Fruit fly (Drosophila melanogaster) whole organism, embryonic: ENCODE measurements around the gene Galphai.

Experiments
- Atf-2 ChIP-seq: fragments of 200-800 bp; sonication (Bioruptor generic); optimal IDR thresholded peaks from 2 replicates; lab custom pipeline; 2016; ENCODE audit warnings: missing biosample characterization, missing genetic modification characterization
- Awh ChIP-seq: fragments of 200-800 bp; sonication (Bioruptor generic); IDR thresholded peaks from 2 replicates; pipeline ENCODE4, ENCODE4 v1.3.6; 2022; ENCODE audit warnings: missing biosample characterization, missing genetic modification characterization
- Blimp-1 ChIP-seq: fragments of 200-800 bp; sonication (Bioruptor generic); optimal IDR thresholded peaks from 3 replicates; lab custom pipeline; 2018; ENCODE audit warnings: missing biosample characterization, missing genetic modification characterization, mild to moderate bottlenecking, moderate library complexity, missing genetic modification reagents
- CG10543 ChIP-seq: fragments of 200-800 bp; sonication (Bioruptor generic); optimal IDR thresholded peaks from 3 replicates; lab custom pipeline; 2017; ENCODE audit warnings: missing biosample characterization, mild to moderate bottlenecking, missing genetic modification characterization, moderate library complexity
- CG11504 ChIP-seq: fragments of 200-800 bp; sonication (Bioruptor generic); optimal IDR thresholded peaks from 3 replicates; lab custom pipeline; 2019; ENCODE audit warnings: missing biosample characterization, mild to moderate bottlenecking, missing genetic modification characterization, moderate library complexity
- CG15601 ChIP-seq: fragments of 200-800 bp; sonication (Bioruptor generic); optimal IDR thresholded peaks from 3 replicates; lab custom pipeline; 2019; ENCODE audit warnings: missing biosample characterization, mild to moderate bottlenecking, missing genetic modification characterization, moderate library complexity
- CG1602 ChIP-seq: fragments of 200-800 bp; sonication (Bioruptor generic); optimal IDR thresholded peaks from 3 replicates; lab custom pipeline; 2016; ENCODE audit warnings: missing biosample characterization, missing genetic modification characterization
- CG16813 ChIP-seq: fragments of 200-800 bp; sonication (Bioruptor generic); IDR thresholded peaks from 3 replicates; pipeline ENCODE4 v1.3.6; 2022; ENCODE audit warnings: missing biosample characterization, missing genetic modification characterization; ENCODE audit not compliant: partially characterized antibody
- CG17912 ChIP-seq: fragments of 200-800 bp; sonication (Bioruptor generic); optimal IDR thresholded peaks from 2 replicates; lab custom pipeline; 2018; ENCODE audit warnings: missing biosample characterization, mild to moderate bottlenecking, missing genetic modification characterization
- CG18011 ChIP-seq: fragments of 200-800 bp; sonication (Bioruptor generic); optimal IDR thresholded peaks from 2 replicates; lab custom pipeline; 2017; ENCODE audit warnings: missing biosample characterization, missing genetic modification characterization, mild to moderate bottlenecking, moderate library complexity, missing genotype
- CG18476 ChIP-seq: fragments of 200-800 bp; sonication (Bioruptor generic); optimal IDR thresholded peaks from 2 replicates; lab custom pipeline; 2016; ENCODE audit warnings: missing biosample characterization, mild to moderate bottlenecking, missing genetic modification characterization
- CG18599 ChIP-seq: fragments of 200-800 bp; sonication (Bioruptor generic); optimal IDR thresholded peaks from 3 replicates; lab custom pipeline; 2017; ENCODE audit warnings: missing biosample characterization, missing genetic modification characterization, mild to moderate bottlenecking, moderate library complexity, missing genetic modification reagents
- CG31441 ChIP-seq: fragments of 200-800 bp; sonication (Bioruptor generic); IDR thresholded peaks from 2 replicates; pipeline ENCODE4 v1.3.6; 2022; ENCODE audit warnings: missing biosample characterization, missing genetic modification characterization
- CG34376 ChIP-seq: fragments of 200-800 bp; sonication (Bioruptor generic); optimal IDR thresholded peaks from 2 replicates; lab custom pipeline; 2018; ENCODE audit warnings: missing biosample characterization, mild to moderate bottlenecking, missing genetic modification characterization
- CG6175 ChIP-seq: fragments of 200-800 bp; sonication (Bioruptor generic); IDR thresholded peaks from 3 replicates; pipeline ENCODE4 v1.3.6; 2022; ENCODE audit warnings: missing biosample characterization, missing genetic modification characterization
- CG6683 ChIP-seq: fragments of 200-800 bp; sonication (Bioruptor generic); optimal IDR thresholded peaks from 2 replicates; lab custom pipeline; 2017; ENCODE audit warnings: missing biosample characterization, mild to moderate bottlenecking, missing genetic modification characterization, missing genetic modification reagents
- CG7745 ChIP-seq: fragments of 200-800 bp; sonication (Bioruptor generic); optimal IDR thresholded peaks from 2 replicates; lab custom pipeline; 2018; ENCODE audit warnings: missing biosample characterization, mild to moderate bottlenecking, missing genetic modification characterization, moderate library complexity
- CG7786 ChIP-seq: fragments of 200-800 bp; sonication (Bioruptor generic); optimal IDR thresholded peaks from 2 replicates; lab custom pipeline; 2016; ENCODE audit warnings: missing biosample characterization, missing genetic modification characterization
- CG9609 ChIP-seq: fragments of 200-800 bp; sonication (Bioruptor generic); optimal IDR thresholded peaks from 3 replicates; lab custom pipeline; 2016; ENCODE audit warnings: missing biosample characterization, missing genetic modification characterization
- CG9797 ChIP-seq: fragments of 200-800 bp; sonication (Bioruptor generic); optimal IDR thresholded peaks from 3 replicates; lab custom pipeline; 2018; ENCODE audit warnings: missing biosample characterization, mild to moderate bottlenecking, missing genetic modification characterization
- CHES-1-like ChIP-seq: fragments of 200-800 bp; sonication (Bioruptor generic); optimal IDR thresholded peaks from 2 replicates; lab custom pipeline; 2016; ENCODE audit warnings: missing biosample characterization, missing genetic modification characterization
- CTCF ChIP-seq: fragments of 200-800 bp; sonication (Bioruptor generic); optimal IDR thresholded peaks from 2 replicates; lab custom pipeline; 2017; ENCODE audit warnings: missing biosample characterization, mild to moderate bottlenecking, missing genetic modification characterization, moderate library complexity
- Camta ChIP-seq: fragments of 200-800 bp; sonication (Bioruptor generic); optimal IDR thresholded peaks from 2 replicates; lab custom pipeline; 2016; ENCODE audit warnings: missing biosample characterization, missing genetic modification characterization
- Ets65A ChIP-seq: fragments of 200-800 bp; sonication (Bioruptor generic); peaks from one replicate; lab custom pipeline; 2016; ENCODE audit warnings: missing biosample characterization, missing genetic modification characterization
- GATAe ChIP-seq: fragments of 200-800 bp; sonication (Bioruptor generic); conservative IDR thresholded peaks from 2 replicates; pipeline ENCODE4 v1.3.6; 2022; ENCODE audit warnings: missing biosample characterization, missing genetic modification characterization
- Hand ChIP-seq: fragments of 200-800 bp; sonication (Bioruptor generic); optimal IDR thresholded peaks from 2 replicates; lab custom pipeline; 2017; ENCODE audit warnings: mild to moderate bottlenecking, missing biosample characterization, missing genetic modification reagents, missing genetic modification characterization
- Myb ChIP-seq: fragments of 200-800 bp; sonication (Bioruptor generic); optimal IDR thresholded peaks from 2 replicates; lab custom pipeline; 2016; ENCODE audit warnings: missing biosample characterization, missing genetic modification characterization
- Nf-YB ChIP-seq: fragments of 200-800 bp; sonication (Bioruptor generic); optimal IDR thresholded peaks from 3 replicates; lab custom pipeline; 2019; ENCODE audit warnings: missing biosample characterization, mild to moderate bottlenecking, missing genetic modification characterization, moderate library complexity
- NfI ChIP-seq: fragments of 200-800 bp; sonication (Bioruptor generic); optimal IDR thresholded peaks from 3 replicates; lab custom pipeline; 2018; ENCODE audit warnings: missing biosample characterization, mild to moderate bottlenecking, missing genetic modification characterization, moderate library complexity
- Oaz ChIP-seq: fragments of 200-800 bp; sonication (Bioruptor generic); IDR thresholded peaks from 2 replicates; pipeline ENCODE4 v1.3.6; 2022; ENCODE audit warnings: missing biosample characterization, missing genetic modification characterization
- PHDP ChIP-seq: fragments of 200-800 bp; sonication (Bioruptor generic); optimal IDR thresholded peaks from 3 replicates; lab custom pipeline; 2018; ENCODE audit warnings: missing biosample characterization, mild to moderate bottlenecking, missing genetic modification characterization, moderate library complexity
- Sox100B ChIP-seq: fragments of 200-800 bp; sonication (Bioruptor generic); optimal IDR thresholded peaks from 3 replicates; lab custom pipeline; 2018; ENCODE audit warnings: missing biosample characterization, mild to moderate bottlenecking, missing genetic modification characterization
- TFAM ChIP-seq: fragments of 200-800 bp; sonication (Bioruptor generic); optimal IDR thresholded peaks from 2 replicates; lab custom pipeline; 2017; ENCODE audit warnings: missing biosample characterization, missing genetic modification characterization, inconsistent platforms
- Vsx1 ChIP-seq: fragments of 200-800 bp; sonication (Bioruptor generic); optimal IDR thresholded peaks from 2 replicates; lab custom pipeline; 2017; ENCODE audit warnings: missing biosample characterization, mild to moderate bottlenecking, missing genetic modification characterization, missing genetic modification reagents
- bcd ChIP-seq: fragments of 200-800 bp; sonication (Bioruptor generic); optimal IDR thresholded peaks from 2 replicates; lab custom pipeline; 2017; ENCODE audit warnings: missing biosample characterization, mild to moderate bottlenecking, missing genetic modification characterization
- danr ChIP-seq: fragments of 200-800 bp; sonication (Bioruptor generic); IDR thresholded peaks from 2 replicates; pipeline ENCODE4 v1.3.6; 2022; ENCODE audit warnings: missing biosample characterization, missing genetic modification characterization
- fd102C ChIP-seq: fragments of 200-800 bp; sonication (Bioruptor generic); optimal IDR thresholded peaks from 2 replicates; lab custom pipeline; 2018; ENCODE audit warnings: missing biosample characterization, mild to moderate bottlenecking, missing genetic modification characterization, moderate library complexity
- gro ChIP-seq: fragments of 200-800 bp; sonication (Bioruptor generic); optimal IDR thresholded peaks from 2 replicates; lab custom pipeline; 2016; ENCODE audit warnings: missing biosample characterization, missing genetic modification characterization
- gsb ChIP-seq: fragments of 200-800 bp; sonication (Bioruptor generic); IDR thresholded peaks from 2 replicates; pipeline ENCODE4 v1.3.6; 2022; ENCODE audit warnings: missing biosample characterization, missing genetic modification characterization
- hth ChIP-seq: fragments of >200 bp; optimal IDR thresholded peaks from 2 replicates; lab custom pipeline; 2017; ENCODE audit warnings: inconsistent platforms
- nmo ChIP-seq: fragments of 200-800 bp; sonication (Bioruptor generic); optimal IDR thresholded peaks from 2 replicates; lab custom pipeline; 2018; ENCODE audit warnings: missing biosample characterization, mild to moderate bottlenecking, missing genetic modification characterization, moderate library complexity
- pb ChIP-seq: fragments of 200-800 bp; sonication (Bioruptor generic); optimal IDR thresholded peaks from 3 replicates; lab custom pipeline; 2016; ENCODE audit warnings: missing biosample characterization, missing genetic modification characterization
- row ChIP-seq: fragments of 200-800 bp; sonication (Bioruptor generic); IDR thresholded peaks from 3 replicates; pipeline ENCODE4 v1.3.6; 2022; ENCODE audit warnings: missing biosample characterization, missing genetic modification characterization
- sd ChIP-seq: fragments of 200-800 bp; sonication (Bioruptor generic); optimal IDR thresholded peaks from 3 replicates; lab custom pipeline; 2018; ENCODE audit warnings: missing biosample characterization, mild to moderate bottlenecking, missing genetic modification characterization, moderate library complexity
- stwl ChIP-seq: fragments of 200-800 bp; sonication (Bioruptor generic); optimal IDR thresholded peaks from 3 replicates; lab custom pipeline; 2018; ENCODE audit warnings: missing biosample characterization, mild to moderate bottlenecking, missing genetic modification characterization, moderate library complexity
- ttk ChIP-seq: fragments of 200-800 bp; sonication (Bioruptor generic); IDR thresholded peaks from 2 replicates; pipeline ENCODE4 v2.1.2; 2022; ENCODE audit warnings: missing biosample characterization, missing genetic modification characterization
- tx ChIP-seq: fragments of 200-800 bp; sonication (Bioruptor generic); optimal IDR thresholded peaks from 2 replicates; lab custom pipeline; 2016; ENCODE audit warnings: missing biosample characterization, missing genetic modification characterization
- vfl ChIP-seq: fragments of 200-800 bp; sonication (Bioruptor generic); optimal IDR thresholded peaks from 2 replicates; lab custom pipeline; 2016; ENCODE audit warnings: missing biosample characterization, missing genetic modification characterization
- vvl ChIP-seq: fragments of 200-800 bp; sonication (Bioruptor generic); IDR thresholded peaks from 2 replicates; pipeline ENCODE4 v1.3.6; 2022; ENCODE audit warnings: missing biosample characterization, missing genetic modification characterization
- zen ChIP-seq: fragments of 200-800 bp; sonication (Bioruptor generic); optimal IDR thresholded peaks from 3 replicates; lab custom pipeline; 2018; ENCODE audit warnings: missing biosample characterization, mild to moderate bottlenecking, missing genetic modification characterization, moderate library complexity

The Galphai gene

DNA sequence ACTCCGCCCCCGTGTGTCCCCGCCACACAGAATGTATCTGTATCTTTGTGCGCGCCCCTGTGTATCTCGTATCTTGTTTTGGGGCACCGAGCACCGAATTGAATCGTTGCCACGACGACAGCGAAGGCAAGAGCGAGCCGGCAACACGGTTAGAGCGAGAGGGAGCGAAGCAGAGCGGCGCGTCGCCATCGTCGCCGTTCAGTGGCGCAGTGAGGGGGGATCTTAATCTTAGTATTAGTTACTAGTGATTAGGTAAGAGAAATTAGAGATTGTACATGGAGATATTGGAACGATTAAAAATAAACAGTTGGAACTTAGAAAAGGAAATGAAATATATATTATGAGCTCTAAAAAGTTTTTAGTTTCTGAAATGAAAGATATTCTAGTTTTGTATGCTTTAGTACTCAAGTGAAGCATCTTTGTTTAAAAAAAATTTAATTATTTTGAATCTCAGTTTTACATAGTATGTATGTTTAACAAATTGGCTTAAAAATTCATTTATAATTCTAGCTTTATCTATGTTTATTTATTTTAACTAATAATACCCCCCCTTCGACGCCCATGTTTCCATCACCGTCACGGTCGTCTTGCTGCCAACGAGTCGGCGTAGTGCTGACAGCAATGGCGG is 9.2 kb upstream of the Galphai start (continued):
- TF ChIP-seq Oaz (GFP tag; lab: Robert Waterston, UW) (no peak), NfI (GFP tag; lab: Kevin White, UChicago) (peak; percentile 74), GATAe (GFP tag; lab: Robert Waterston, UW) (peak; percentile 58; the same call in 1 of the 2 replicates), CG1602 (GFP tag; lab: Kevin White, UChicago) (peak; percentile 87), Hand (GFP tag; lab: Kevin White, UChicago) (peak; percentile 78), fd102C (GFP tag; lab: Kevin White, UChicago) (no peak), TFAM (GFP tag; lab: Kevin White, UChicago) (peak; percentile 57), CG18599 (peak; percentile 95), Vsx1 (peak; percentile 78), CG15601 (tag; lab: Kevin White, UChicago) (peak; percentile 86), Ets65A (GFP tag; lab: Kevin White, UChicago) (peak; percentile 93), sd (tag; lab: Kevin White, UChicago) (peak; percentile 19), CG18011 (GFP tag; lab: Kevin White, UChicago) (peak; percentile 60), Blimp-1 (GFP tag; lab: Kevin White, UChicago) (peak; percentile 89), CG18476 (GFP tag; lab: Kevin White, UChicago) (peak; percentile 90), vvl (peak; percentile 87), CG9609 (GFP tag; lab: Kevin White, UChicago) (peak; percentile 47), Awh (GFP tag; lab: Robert Waterston, UW) (peak; percentile 46; the same call in 1 of the 2 replicates), CG9797 (peak; percentile 25), pb (GFP tag; lab: Kevin White, UChicago) (peak; percentile 59), hth (lab: Kevin White, UChicago) (peak; percentile 36), CG7786 (peak; percentile 20), tx (GFP tag; lab: Kevin White, UChicago) (peak; percentile 37), CG6683 (GFP tag; lab: Kevin White, UChicago) (peak; percentile 91), vfl (GFP tag; lab: Kevin White, UChicago) (no peak), CTCF (peak; percentile 34), gsb (peak; percentile 66; the same call in 1 of the 2 replicates), Camta (peak; percentile 79), CG34376 (GFP tag; lab: Kevin White, UChicago) (peak; percentile 88), zen (tag; lab: Kevin White, UChicago) (peak; percentile 88), PHDP (tag; lab: Kevin White, UChicago) (peak; percentile 86), CG31441 (GFP tag; lab: Robert Waterston, UW) (peak; percentile 98), CG16813 (GFP tag; lab: Robert Waterston, UW) (no peak), gro (GFP tag; lab: Kevin White, UChicago) (peak; percentile 36), CHES-1-like (GFP tag; lab: Kevin White, UChicago) (peak; percentile 27), CG10543 (GFP tag; lab: Kevin White, UChicago) (peak; percentile 92), danr (GFP tag; lab: Robert Waterston, UW) (peak; percentile 81), CG6175 (GFP tag; lab: Robert Waterston, UW) (peak; percentile 98), Myb (GFP tag; lab: Kevin White, UChicago) (peak; percentile 30), Nf-YB (GFP tag; lab: Kevin White, UChicago) (peak; percentile 98), stwl (tag; lab: Kevin White, UChicago) (peak; percentile 23), bcd (peak; percentile 96), CG7745 (tag; lab: Kevin White, UChicago) (no peak), row (GFP tag; lab: Robert Waterston, UW) (peak; percentile 89), ttk (GFP tag; lab: Robert Waterston, UW) (peak; percentile 77), CG11504 (tag; lab: Kevin White, UChicago) (peak; percentile 96), Atf-2 (GFP tag; lab: Kevin White, UChicago) (peak; percentile 49), nmo (GFP tag; lab: Kevin White, UChicago) (peak; percentile 96), CG17912 (GFP tag; lab: Kevin White, UChicago) (no peak), Sox100B (GFP tag; lab: Kevin White, UChicago) (peak; percentile 99)
